Worm (Caenorhabditis elegans) whole organism, young adult: ENCODE measurements around the gene tra-3.

Experiments used
- D2030.7 ChIP-seq: fragments of 200-800 bp; sonication (Bioruptor generic); IDR thresholded peaks from 2 replicates; pipeline ENCODE4 v1.3.6; 2022; ENCODE audit warnings: missing genetic modification reagents, missing genetic modification characterization, missing compliant biosample characterization
- F23B12.7 ChIP-seq: sonication (generic microtip); optimal IDR thresholded peaks from 2 replicates; lab custom pipeline; 2017; ENCODE audit warnings: missing genetic modification characterization, mild to moderate bottlenecking, missing compliant biosample characterization, antibody characterized with exemption, moderate library complexity; ENCODE audit not compliant: insufficient read depth
- F33H1.4 ChIP-seq: fragments of 200-800 bp; sonication (Bioruptor generic); IDR thresholded peaks from 2 replicates; pipeline ENCODE4 v1.3.6; 2022; ENCODE audit warnings: missing genetic modification reagents, missing genetic modification characterization, missing compliant biosample characterization
- F49E8.2 ChIP-seq: sonication (generic microtip); optimal IDR thresholded peaks from 3 replicates; lab custom pipeline; 2017; ENCODE audit warnings: missing genetic modification characterization, mild to moderate bottlenecking, missing compliant biosample characterization, antibody characterized with exemption, moderate library complexity; ENCODE audit not compliant: insufficient read depth
- K11D2.4 ChIP-seq: fragments of 200-800 bp; sonication (Bioruptor generic); IDR thresholded peaks from 2 replicates; pipeline ENCODE4 v1.3.6; 2022; ENCODE audit warnings: missing genetic modification reagents, missing genetic modification characterization, missing compliant biosample characterization
- T26A5.8 ChIP-seq: sonication (generic microtip); optimal IDR thresholded peaks from 2 replicates; lab custom pipeline; 2016; ENCODE audit warnings: missing genetic modification characterization, missing compliant biosample characterization
- Y53F4B.3 ChIP-seq: fragments of 200-800 bp; sonication (Bioruptor generic); IDR thresholded peaks from 2 replicates; pipeline ENCODE4 v1.3.6; 2022; ENCODE audit warnings: missing genetic modification reagents, missing genetic modification characterization, missing compliant biosample characterization
- Y67H2A.10 ChIP-seq: fragments of 200-800 bp; sonication (Bioruptor generic); conservative IDR thresholded peaks from 2 replicates; pipeline ENCODE4 v1.3.6; 2022; ENCODE audit warnings: missing genetic modification reagents, missing genetic modification characterization, missing compliant biosample characterization
- atf-7 ChIP-seq: sonication (generic microtip); optimal IDR thresholded peaks from 2 replicates; lab custom pipeline; 2017; ENCODE audit warnings: mild to moderate bottlenecking, missing genetic modification characterization, missing compliant biosample characterization
- attf-5 ChIP-seq: fragments of 200-800 bp; sonication (Bioruptor generic); optimal IDR thresholded peaks from 2 replicates; lab custom pipeline; 2018; ENCODE audit warnings: mild to moderate bottlenecking, missing genetic modification characterization, missing compliant biosample characterization
- attf-6 ChIP-seq: fragments of 200-800 bp; sonication (Bioruptor generic); IDR thresholded peaks from 2 replicates; pipeline ENCODE4 v1.3.6; 2022; ENCODE audit warnings: missing genetic modification reagents, missing genetic modification characterization, missing compliant biosample characterization
- cebp-2 ChIP-seq: fragments of 200-800 bp; sonication (Bioruptor generic); IDR thresholded peaks from 2 replicates; pipeline ENCODE4 v1.3.6; 2022; ENCODE audit warnings: missing genetic modification characterization, missing compliant biosample characterization
- dox-1 ChIP-seq: fragments of 200-800 bp; sonication (Bioruptor generic); IDR thresholded peaks from 2 replicates; pipeline ENCODE4 v1.3.6; 2022; ENCODE audit warnings: missing genetic modification reagents, missing genetic modification characterization, missing compliant biosample characterization
- fkh-3 ChIP-seq: sonication (generic microtip); optimal IDR thresholded peaks from 2 replicates; lab custom pipeline; 2016; ENCODE audit warnings: mild to moderate bottlenecking, missing genetic modification characterization, missing compliant biosample characterization
- hmg-1.2 ChIP-seq: fragments of 200-800 bp; sonication (Bioruptor generic); IDR thresholded peaks from 2 replicates; pipeline ENCODE4 v1.3.6; 2022; ENCODE audit warnings: missing genetic modification reagents, missing genetic modification characterization, missing compliant biosample characterization
- hsf-1 ChIP-seq: fragments of 200-800 bp; sonication (Bioruptor generic); IDR thresholded peaks from 2 replicates; pipeline ENCODE4 v1.3.6; 2022; ENCODE audit warnings: missing genetic modification reagents, missing genetic modification characterization, missing compliant biosample characterization
- let-607 ChIP-seq, 2 experiments: fragments of 200-800 bp in 1 of 2; sonication (Bioruptor generic) in 1 of 2; sonication (generic microtip) in 1 of 2; optimal IDR thresholded peaks; 2 replicates each; lab custom pipeline; 2016 to 2018; ENCODE audit warnings: mild to moderate bottlenecking in 2 of 2, missing compliant biosample characterization in 2 of 2, missing genetic modification characterization in 2 of 2, moderate library complexity in 2 of 2, missing genotype in 1 of 2
- lin-35 ChIP-seq, 3 experiments: fragments of 150-350 bp in 2 of 3; sonication (generic microtip) in 1 of 3; optimal IDR thresholded peaks; 2 replicates each; lab custom pipeline; 2014 to 2018; ENCODE audit warnings: missing biosample characterization in 3 of 3, missing genetic modification characterization in 3 of 3, missing genetic modification reagents in 3 of 3
- lin-40 ChIP-seq: sonication (generic microtip); optimal IDR thresholded peaks from 2 replicates; lab custom pipeline; 2016; ENCODE audit warnings: missing genetic modification characterization, mild to moderate bottlenecking, missing compliant biosample characterization, missing genotype, missing genetic modification reagents
- lin-54 ChIP-seq: fragments of 200-800 bp; sonication (Bioruptor generic); optimal IDR thresholded peaks from 2 replicates; lab custom pipeline; 2018; ENCODE audit warnings: mild to moderate bottlenecking, missing genetic modification characterization, missing compliant biosample characterization
- lsl-1 ChIP-seq: fragments of 200-800 bp; sonication (Bioruptor generic); optimal IDR thresholded peaks from 2 replicates; lab custom pipeline; 2018; ENCODE audit warnings: mild to moderate bottlenecking, missing genetic modification characterization, moderate library complexity, missing compliant biosample characterization
- madf-6 ChIP-seq: fragments of 200-800 bp; sonication (Bioruptor generic); IDR thresholded peaks from 2 replicates; pipeline ENCODE4 v1.3.6; 2022; ENCODE audit warnings: missing genetic modification reagents, missing genetic modification characterization, missing compliant biosample characterization
- madf-8 ChIP-seq: fragments of 200-800 bp; sonication (Bioruptor generic); conservative IDR thresholded peaks from 2 replicates; pipeline ENCODE4 v1.3.6; 2022; ENCODE audit warnings: missing genetic modification reagents, missing genetic modification characterization, missing compliant biosample characterization
- mcd-1 ChIP-seq: fragments of 200-800 bp; sonication (Bioruptor generic); IDR thresholded peaks from 2 replicates; pipeline ENCODE4 v1.3.6; 2022; ENCODE audit warnings: missing genetic modification reagents, missing genetic modification characterization, missing compliant biosample characterization
- nhr-80 ChIP-seq: sonication (generic microtip); optimal IDR thresholded peaks from 2 replicates; lab custom pipeline; 2016; ENCODE audit warnings: missing genetic modification characterization, missing compliant biosample characterization
- pbrm-1 ChIP-seq: fragments of 200-800 bp; sonication (Bioruptor generic); IDR thresholded peaks from 2 replicates; pipeline ENCODE4 v1.3.6; 2022; ENCODE audit warnings: missing genetic modification reagents, missing genetic modification characterization, missing compliant biosample characterization
- snpc-1.1 ChIP-seq: sonication (generic microtip); optimal IDR thresholded peaks from 2 replicates; lab custom pipeline; 2017; ENCODE audit warnings: missing genetic modification characterization, mild to moderate bottlenecking, missing compliant biosample characterization, antibody characterized with exemption, moderate library complexity, missing genotype, missing genetic modification reagents; ENCODE audit not compliant: insufficient read depth
- snpc-4 ChIP-seq, 5 experiments: fragments of 150-350 bp in 1 of 5; sonication (generic microtip) in 4 of 5; optimal IDR thresholded peaks; 2 replicates each; lab custom pipeline; 2014 to 2018; ENCODE audit warnings: missing genetic modification characterization in 5 of 5, missing biosample characterization in 3 of 5, antibody characterized with exemption in 2 of 5, mild to moderate bottlenecking in 2 of 5, missing compliant biosample characterization in 2 of 5, missing genotype in 2 of 5, moderate library complexity in 2 of 5, missing genetic modification reagents in 1 of 5
- tbp1 ChIP-seq: fragments of 200-800 bp; sonication (Bioruptor generic); optimal IDR thresholded peaks from 2 replicates; lab custom pipeline; 2018; ENCODE audit warnings: mild to moderate bottlenecking, missing genetic modification characterization, missing compliant biosample characterization
- tlf-1 ChIP-seq: fragments of 200-800 bp; sonication (Bioruptor generic); optimal IDR thresholded peaks from 2 replicates; lab custom pipeline; 2018; ENCODE audit warnings: mild to moderate bottlenecking, missing genetic modification characterization, missing compliant biosample characterization
- xnd-1 ChIP-seq: sonication (generic microtip); optimal IDR thresholded peaks from 2 replicates; lab custom pipeline; 2016; ENCODE audit warnings: missing genotype, missing genetic modification reagents, missing genetic modification characterization, missing compliant biosample characterization
- ztf-22 ChIP-seq: fragments of 200-800 bp; sonication (Bioruptor generic); optimal IDR thresholded peaks from 2 replicates; lab custom pipeline; 2018; ENCODE audit warnings: mild to moderate bottlenecking, missing genetic modification characterization, moderate library complexity, missing compliant biosample characterization
- ztf-26 ChIP-seq: sonication (generic microtip); optimal IDR thresholded peaks from 2 replicates; lab custom pipeline; 2017; ENCODE audit warnings: missing genetic modification characterization, missing compliant biosample characterization

tra-3 gene

ce11 chrIV:14464065-14464567 is 20.1 kb upstream of the tra-3 start, which contains the start of gene dld-1 (continued):
- TF ChIP-seq cebp-2 (GFP tag; lab: Robert Waterston, UW) (no peak), hmg-1.2 (GFP tag; lab: Robert Waterston, UW) (peak; percentile 66)
- TF ChIP-seq, all 124 proteins: peak for 54

ce11 chrIV:14461343-14461742 is 17.4 kb upstream of the tra-3 start:
- TF ChIP-seq hsf-1: peak; percentile 90

DNA sequence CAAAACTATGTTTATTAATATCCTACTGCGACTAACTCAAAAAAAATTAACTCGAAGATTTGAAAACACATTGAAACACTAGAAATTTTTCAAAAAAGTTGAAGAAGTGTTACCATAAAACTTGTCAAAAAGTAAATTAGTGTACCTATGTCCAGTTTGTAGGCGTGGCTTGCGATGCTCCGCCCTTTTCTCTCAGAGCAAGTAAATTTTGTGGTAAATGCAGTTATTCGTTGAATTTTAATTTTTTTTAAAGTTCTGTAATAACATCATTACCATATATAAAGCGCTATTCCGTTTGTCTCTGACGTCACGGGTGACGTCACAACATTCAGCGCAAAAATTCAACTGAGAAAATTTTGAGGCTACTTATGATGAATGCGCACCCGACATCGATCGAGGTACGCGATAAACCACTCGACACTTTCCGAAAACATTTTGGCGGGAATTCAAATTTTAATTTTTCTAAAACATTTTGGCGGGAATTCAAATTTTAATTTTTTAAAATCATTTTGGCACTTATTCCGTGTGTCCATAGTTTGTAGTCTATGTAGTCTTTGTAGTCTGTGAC is 16.8 kb upstream of the tra-3 start:
- TF ChIP-seq hsf-1 (0 out of 2 replicates have a peak, but pooled peaks have one; percentile 22), D2030.7 (peak; percentile 24; the same call in 1 of the 2 replicates), hmg-1.2 (GFP tag; lab: Robert Waterston, UW) (peak; percentile 44), lin-54 (GFP tag; lab: Kevin White, UChicago) (peak; percentile 48), F49E8.2 (tag; lab: Kevin White, UChicago) (peak; percentile 56), madf-6 (peak; percentile 53), mcd-1 (GFP tag; lab: Robert Waterston, UW) (0 out of 2 replicates have a peak, but pooled peaks have one; percentile 31), dox-1 (GFP tag; lab: Robert Waterston, UW) (peak; percentile 44; the same call in 1 of the 2 replicates), tbp1 (GFP tag; lab: Kevin White, UChicago) (peak; percentile 33), snpc-4 (GFP tag; optimal IDR thresholded peaks at IDR 0.05; lab: Kevin White, UChicago) (peak; percentile 55), snpc-4 (tag; optimal IDR thresholded peaks at IDR 0.05; lab: Kevin White, UChicago) (peak; percentile 52 to 91 (median 66)), pbrm-1 (GFP tag; lab: Robert Waterston, UW) (peak; percentile 92), snpc-1.1 (tag; lab: Kevin White, UChicago) (peak; percentile 11), attf-6 (GFP tag; lab: Robert Waterston, UW) (peak; percentile 97)
- TF ChIP-seq, all 124 proteins: peak for 13; not testable (repeated sequence) for 111

ce11 chrIV:14456667-14457066 is 12.7 kb upstream of the tra-3 start, which contains the start of gene nspg-9:
TSS of gene nspg-9 (plus strand) at chrIV:14456900.
- peak in 1 of 2 experiments; percentile 65 for TF ChIP-seq let-607 (tag; optimal IDR thresholded peaks at IDR 0.05; lab: Kevin White, UChicago)
- peak; percentile 83 for TF ChIP-seq nhr-80 (tag; lab: Kevin White, UChicago)
- TF ChIP-seq Y53F4B.3 (GFP tag; lab: Robert Waterston, UW): no peak
- no peak for TF ChIP-seq snpc-4 (GFP tag; optimal IDR thresholded peaks at IDR 0.05; lab: Kevin White, UChicago)
- TF ChIP-seq snpc-4 (tag; optimal IDR thresholded peaks at IDR 0.05; lab: Kevin White, UChicago): peak in 2 of 4 experiments; percentile 21 to 22
- TF ChIP-seq dox-1 (GFP tag; lab: Robert Waterston, UW): peak; percentile 70
- TF ChIP-seq lin-35 (GFP tag; optimal IDR thresholded peaks at IDR 0.05; lab: Kevin White, UChicago): no peak

DNA sequence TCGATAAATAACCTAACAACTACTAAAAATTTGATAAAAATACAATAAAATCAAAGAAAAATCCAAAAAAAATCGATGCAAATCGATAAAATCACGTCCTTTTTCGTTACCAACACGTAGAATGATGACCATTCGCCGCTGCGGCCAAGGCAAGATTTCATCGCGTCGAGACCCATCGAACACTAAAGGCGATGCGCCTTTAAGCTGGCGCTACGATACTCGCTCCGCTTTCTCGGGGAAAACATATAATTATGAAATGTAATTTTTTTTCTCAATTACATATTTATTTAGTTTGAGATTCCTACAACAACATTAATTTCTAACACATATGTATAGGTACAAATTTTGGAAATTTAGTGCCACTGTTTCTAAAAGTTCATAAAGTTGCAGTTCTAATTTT is 11.1 kb upstream of the tra-3 start:
- TF ChIP-seq F33H1.4 (GFP tag; lab: Robert Waterston, UW) (peak; percentile 70), lsl-1 (peak; percentile 16), snpc-4 (GFP tag; optimal IDR thresholded peaks at IDR 0.05; lab: Kevin White, UChicago) (peak; percentile 13), snpc-4 (tag; optimal IDR thresholded peaks at IDR 0.05; lab: Kevin White, UChicago) (peak in 1 of 4 experiments; percentile 85), madf-8 (GFP tag; lab: Robert Waterston, UW) (0 out of 2 replicates have a peak, but pooled peaks have one; percentile 25), attf-6 (GFP tag; lab: Robert Waterston, UW) (peak; percentile 44; the same call in 1 of the 2 replicates), xnd-1 (tag; lab: Kevin White, UChicago) (peak; percentile 65)
- TF ChIP-seq, all 124 proteins: peak for 6; not testable (repeated sequence) for 118

ce11 chrIV:14445191-14445795 is 1.3 kb upstream of the tra-3 start:
- no peak for TF ChIP-seq xnd-1 (tag; lab: Kevin White, UChicago)
- TF ChIP-seq madf-8 (GFP tag; lab: Robert Waterston, UW): no peak
- no peak for TF ChIP-seq K11D2.4 (GFP tag; lab: Robert Waterston, UW)
- no peak for TF ChIP-seq F23B12.7 (tag; lab: Kevin White, UChicago)
- no peak for TF ChIP-seq atf-7 (tag; lab: Kevin White, UChicago)
- no peak for TF ChIP-seq T26A5.8 (tag; lab: Kevin White, UChicago)
- peak; percentile 38 for TF ChIP-seq lin-40 (tag; lab: Kevin White, UChicago)
- TF ChIP-seq D2030.7: no peak
- peak; percentile 33 for TF ChIP-seq attf-5 (GFP tag; lab: Kevin White, UChicago)
- TF ChIP-seq fkh-3: no peak
- TF ChIP-seq madf-6: no peak
- no peak for TF ChIP-seq tlf-1 (GFP tag; lab: Kevin White, UChicago)
- TF ChIP-seq Y67H2A.10: no peak
- TF ChIP-seq nhr-80 (tag; lab: Kevin White, UChicago): peak; percentile 44
- peak; percentile 13 for TF ChIP-seq ztf-26 (tag; lab: Kevin White, UChicago)
- TF ChIP-seq ztf-22 (GFP tag; lab: Kevin White, UChicago): no peak
